Worm (Caenorhabditis elegans): ENCODE measurements around the gene Y67D8A.2.

The Y67D8A.2 gene

DNA sequence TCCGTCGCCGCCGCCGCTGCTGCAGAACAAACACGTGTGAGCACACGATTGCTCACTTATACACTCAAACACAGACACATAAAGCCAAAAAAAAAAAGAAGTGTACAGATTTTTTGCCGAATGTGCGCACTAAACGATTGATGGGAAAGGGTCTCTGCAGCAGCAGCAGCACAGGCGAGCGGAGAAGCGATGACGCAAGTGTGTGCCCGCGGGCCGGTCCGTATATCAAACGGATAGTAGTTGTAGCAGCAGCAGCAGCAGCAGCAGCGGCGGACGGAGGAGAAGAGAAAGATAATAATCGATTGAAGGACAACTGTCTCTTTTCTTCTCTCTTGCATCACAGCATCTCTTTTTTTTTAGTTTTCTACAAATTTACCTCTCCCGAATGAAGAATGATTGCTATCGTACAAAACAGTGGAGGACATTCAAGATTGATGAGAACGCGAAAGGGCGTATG lies 11.2 kb downstream of the Y67D8A.2 start:
- TF ChIP-seq unc-55 (GFP tag; optimal IDR thresholded peaks at IDR 0.05) = peak; percentile 84
- TF ChIP-seq ceh-6 (GFP tag; optimal IDR thresholded peaks at IDR 0.05) = no peak
- TF ChIP-seq ref-2 (tag; optimal IDR thresholded peaks at IDR 0.05) = peak; percentile 21
- no peak for TF ChIP-seq unc-86 (tag; optimal IDR thresholded peaks at IDR 0.05)
- no peak for TF ChIP-seq unc-42 (tag; optimal IDR thresholded peaks at IDR 0.05)
- peak; percentile 30 for TF ChIP-seq elt-2 (tag; optimal IDR thresholded peaks at IDR 0.05)
- TF ChIP-seq ceh-18 (tag; optimal IDR thresholded peaks at IDR 0.05) = peak; percentile 39
- no peak for TF ChIP-seq fkh-6 (tag; optimal IDR thresholded peaks at IDR 0.05)
- peak; percentile 4 for TF ChIP-seq ets-4 (tag; optimal IDR thresholded peaks at IDR 0.05)
- TF ChIP-seq ztf-16 (tag; optimal IDR thresholded peaks at IDR 0.05) = no peak
- no peak for TF ChIP-seq unc-3 (GFP tag; conservative IDR thresholded peaks at IDR 0.05)
- no peak for TF ChIP-seq unc-3 (tag; optimal IDR thresholded peaks at IDR 0.05)
- TF ChIP-seq ceh-30 (tag; optimal IDR thresholded peaks at IDR 0.05) = no peak
- no peak for TF ChIP-seq npax-4 (tag; optimal IDR thresholded peaks at IDR 0.05)
- peak; percentile 43 for TF ChIP-seq Y22D7AL.16 (tag; optimal IDR thresholded peaks at IDR 0.05)
- TF ChIP-seq pqm-1 (tag; optimal IDR thresholded peaks at IDR 0.05) = no peak
- peak; percentile 20 for TF ChIP-seq pros-1 (tag; optimal IDR thresholded peaks at IDR 0.05)
- no peak for TF ChIP-seq dve-1 (tag; optimal IDR thresholded peaks at IDR 0.05)

DNA sequence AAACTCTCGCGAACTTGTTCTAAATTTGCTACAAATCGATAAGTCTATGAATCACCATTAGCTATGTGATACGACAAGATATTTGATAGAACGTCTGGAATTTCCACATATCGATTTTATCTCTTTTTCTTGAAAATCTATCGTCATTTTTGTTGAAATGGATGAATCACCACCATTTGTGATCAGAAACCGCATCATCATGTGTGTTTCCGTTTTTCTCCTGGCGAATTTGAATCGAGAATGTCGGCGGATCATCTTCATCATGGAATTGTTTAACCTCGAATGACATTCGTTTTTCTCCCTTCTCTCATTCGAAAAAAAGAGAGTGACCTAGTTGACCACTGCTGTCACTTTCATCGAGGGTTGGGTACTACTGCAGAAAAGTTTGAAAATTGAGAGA lies 12.0 kb downstream of the Y67D8A.2 start:
- TF ChIP-seq elt-2 (tag; optimal IDR thresholded peaks at IDR 0.05) (no peak), ama-1 (optimal IDR thresholded peaks at IDR 0.05) (no peak), ceh-45 (GFP tag; IDR thresholded peaks at IDR 0.05) (no peak), hlh-15 (tag; optimal IDR thresholded peaks at IDR 0.05) (no peak), elt-4 (tag; optimal IDR thresholded peaks at IDR 0.05) (no peak), pqm-1 (tag; optimal IDR thresholded peaks at IDR 0.05) (no peak), unc-3 (GFP tag; conservative IDR thresholded peaks at IDR 0.05) (no peak), unc-3 (tag; optimal IDR thresholded peaks at IDR 0.05) (no peak), C08G9.2 (tag; optimal IDR thresholded peaks at IDR 0.05) (no peak), K02D7.2 (tag; optimal IDR thresholded peaks at IDR 0.05) (no peak), ceh-34 (tag; optimal IDR thresholded peaks at IDR 0.05) (no peak), hlh-30 (tag; optimal IDR thresholded peaks at IDR 0.05; ENCODE audit: insufficient read depth) (no peak), eyg-1 (tag; optimal IDR thresholded peaks at IDR 0.05) (no peak), ceh-6 (GFP tag; optimal IDR thresholded peaks at IDR 0.05) (no peak), ttx-3 (tag; optimal IDR thresholded peaks at IDR 0.05) (no peak), K09A11.1 (tag; optimal IDR thresholded peaks at IDR 0.05; ENCODE audit: insufficient read depth) (no peak), ets-4 (tag; optimal IDR thresholded peaks at IDR 0.05) (no peak), sdc-2 (tag; optimal IDR thresholded peaks at IDR 0.05) (no peak), ztf-16 (tag; optimal IDR thresholded peaks at IDR 0.05) (no peak), dmd-4 (tag; optimal IDR thresholded peaks at IDR 0.05; ENCODE audit: borderline replicate concordance) (no peak), ceh-19 (GFP tag; optimal IDR thresholded peaks at IDR 0.05) (no peak)

DNA sequence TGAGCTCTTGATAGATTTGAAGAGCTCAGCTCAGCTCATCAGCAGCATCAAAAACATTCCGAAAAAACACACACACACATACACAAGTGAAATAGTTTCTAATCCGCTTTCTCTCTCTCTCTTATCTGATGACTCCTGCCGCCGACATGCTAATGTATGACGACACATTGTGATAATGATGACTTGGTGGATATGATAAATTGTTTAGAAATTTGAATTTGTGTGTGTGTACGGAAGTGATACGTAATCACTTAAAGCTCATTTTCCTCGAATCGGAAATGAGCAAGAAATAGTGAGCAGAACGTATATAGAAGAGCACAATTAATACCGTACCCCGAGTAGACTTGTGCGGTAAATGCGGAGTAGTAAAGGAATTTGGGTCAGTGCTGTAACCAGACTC lies 24.6 kb downstream of the Y67D8A.2 start:
- TF ChIP-seq C38D4.7 (GFP tag; optimal IDR thresholded peaks at IDR 0.05) (no peak), unc-55 (GFP tag; optimal IDR thresholded peaks at IDR 0.05) (no peak), pat-9 (tag; optimal IDR thresholded peaks at IDR 0.05) (no peak), K02D7.2 (tag; optimal IDR thresholded peaks at IDR 0.05) (no peak)

DNA sequence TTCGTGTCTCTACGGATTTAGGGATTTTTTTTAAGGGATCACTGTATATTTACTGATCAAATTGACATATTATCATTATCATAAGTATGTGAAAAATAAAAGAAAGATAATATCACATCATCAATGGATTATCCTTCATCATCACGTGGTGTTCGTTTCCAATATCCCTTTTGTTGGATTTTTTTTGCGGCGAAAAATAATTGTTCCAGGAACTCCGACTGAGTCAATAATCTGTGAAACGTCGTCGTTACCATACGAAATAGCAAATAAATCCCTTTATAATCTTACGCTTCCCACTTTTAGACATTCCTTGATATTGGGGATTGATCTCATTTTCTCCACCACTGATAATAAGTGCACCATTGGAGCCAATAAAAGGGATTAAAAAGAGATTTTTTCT lies 27.8 kb downstream of the Y67D8A.2 start:
- no peak for TF ChIP-seq hlh-30 (tag; optimal IDR thresholded peaks at IDR 0.05; ENCODE audit: insufficient read depth)

DNA sequence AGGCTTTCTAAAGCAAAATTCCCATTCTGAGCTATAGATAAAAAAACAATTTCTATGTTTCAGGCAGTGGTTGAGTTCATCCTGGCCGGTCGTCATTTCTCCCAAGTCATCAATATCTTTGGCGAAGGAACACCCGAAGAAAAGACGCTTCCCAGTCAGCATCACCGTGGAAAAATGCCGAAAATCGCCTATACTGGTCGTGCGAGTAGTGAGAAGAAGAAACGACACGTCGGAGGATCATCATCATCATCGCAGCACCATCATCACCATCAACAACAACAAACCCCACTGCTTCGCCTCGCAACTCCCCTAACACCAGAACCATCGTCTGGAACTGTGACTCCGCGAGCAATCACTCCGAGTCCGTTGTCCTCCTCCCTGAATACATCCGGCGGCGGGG lies 29.3 kb downstream of the Y67D8A.2 start:
- TF ChIP-seq ceh-2 (tag; optimal IDR thresholded peaks at IDR 0.05) (no peak), gmeb-2 (tag; optimal IDR thresholded peaks at IDR 0.05) (no peak), unc-86 (tag; optimal IDR thresholded peaks at IDR 0.05) (no peak), fax-1 (tag; optimal IDR thresholded peaks at IDR 0.05) (no peak), hlh-8 (tag; optimal IDR thresholded peaks at IDR 0.05) (no peak), unc-55 (GFP tag; optimal IDR thresholded peaks at IDR 0.05) (no peak), F13H6.1 (tag; optimal IDR thresholded peaks at IDR 0.05) (no peak), elt-2 (tag; optimal IDR thresholded peaks at IDR 0.05) (no peak), sdc-2 (tag; optimal IDR thresholded peaks at IDR 0.05) (no peak), nfya-1 (tag; optimal IDR thresholded peaks at IDR 0.05) (no peak), ets-4 (tag; optimal IDR thresholded peaks at IDR 0.05) (no peak)

Measured in whole organism, late embryonic.